Worm (Caenorhabditis elegans): Measurements from ENCODE around the gene scl-15.
A peak's percentile ranks its signal among the peaks of the same experiment; 100 is the strongest.

scl-15 gene

DNA sequence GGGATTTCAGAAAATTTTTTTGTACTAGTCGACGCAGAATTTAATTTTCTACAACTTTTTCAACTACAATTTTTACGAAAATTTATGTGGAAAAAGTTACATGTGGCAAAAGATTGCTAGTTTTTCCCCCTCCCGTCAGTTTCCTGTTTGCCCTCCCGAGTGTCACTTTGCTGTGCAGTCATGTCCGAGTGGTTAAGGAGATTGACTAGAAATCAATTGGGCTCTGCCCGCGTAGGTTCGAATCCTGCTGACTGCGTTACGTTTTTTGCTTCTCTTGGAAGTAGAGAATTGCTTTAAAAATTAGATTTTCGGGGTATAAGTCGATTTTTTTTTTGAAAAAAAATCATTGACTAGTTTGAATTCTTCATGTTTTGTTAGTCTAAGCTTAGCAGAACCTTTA is 16.6 kb downstream of the scl-15 start (continued):
- TF ChIP-seq F55B11.4 (tag; optimal IDR thresholded peaks at IDR 0.05; ENCODE audit: borderline replicate concordance, insufficient read depth) = no peak
- no peak for TF ChIP-seq gei-17 (GFP tag; optimal IDR thresholded peaks at IDR 0.05)
- TF ChIP-seq nfya-2 (GFP tag; IDR thresholded peaks at IDR 0.05) = no peak
- no peak for TF ChIP-seq efl-1 (GFP tag; optimal IDR thresholded peaks at IDR 0.05)
- no peak for TF ChIP-seq pha-4 (tag; optimal IDR thresholded peaks at IDR 0.05)
- no peak for TF ChIP-seq tlf-1 (GFP tag; optimal IDR thresholded peaks at IDR 0.05)
- TF ChIP-seq hlh-12 (tag; optimal IDR thresholded peaks at IDR 0.05) = no peak
- TF ChIP-seq hrde-1 (tag; optimal IDR thresholded peaks at IDR 0.05; ENCODE audit: borderline replicate concordance) = no peak
- TF ChIP-seq ztf-18 (tag; optimal IDR thresholded peaks at IDR 0.05) = no peak
- no peak for TF ChIP-seq unc-130 (GFP tag; optimal IDR thresholded peaks at IDR 0.05)
- TF ChIP-seq repo-1 (tag; optimal IDR thresholded peaks at IDR 0.05) = no peak
- TF ChIP-seq mel-28 (tag; optimal IDR thresholded peaks at IDR 0.05; ENCODE audit: borderline replicate concordance) = no peak
- peak; percentile 95 for TF ChIP-seq tbp1 (GFP tag; optimal IDR thresholded peaks at IDR 0.05)
- TF ChIP-seq nfya-1 (tag; optimal IDR thresholded peaks at IDR 0.05; ENCODE audit: borderline replicate concordance, insufficient read depth) = no peak
- peak; percentile 24 for TF ChIP-seq lsl-1 (GFP tag; optimal IDR thresholded peaks at IDR 0.05)
- no peak for TF ChIP-seq lin-54 (GFP tag; optimal IDR thresholded peaks at IDR 0.05)
- TF ChIP-seq ceh-100 (GFP tag; IDR thresholded peaks at IDR 0.05) = 0 out of 2 replicates have a peak, but pooled peaks have one; percentile 32
- TF ChIP-seq atf-7 (tag; optimal IDR thresholded peaks at IDR 0.05) = no peak
- no peak for TF ChIP-seq nhr-179 (tag; optimal IDR thresholded peaks at IDR 0.05)
- peak; percentile 63 for TF ChIP-seq him-1 (tag; optimal IDR thresholded peaks at IDR 0.05)
- TF ChIP-seq unc-62 (GFP tag; optimal IDR thresholded peaks at IDR 0.05) = no peak
- TF ChIP-seq hmg-1.2 (GFP tag; IDR thresholded peaks at IDR 0.05) = peak; percentile 48

DNA sequence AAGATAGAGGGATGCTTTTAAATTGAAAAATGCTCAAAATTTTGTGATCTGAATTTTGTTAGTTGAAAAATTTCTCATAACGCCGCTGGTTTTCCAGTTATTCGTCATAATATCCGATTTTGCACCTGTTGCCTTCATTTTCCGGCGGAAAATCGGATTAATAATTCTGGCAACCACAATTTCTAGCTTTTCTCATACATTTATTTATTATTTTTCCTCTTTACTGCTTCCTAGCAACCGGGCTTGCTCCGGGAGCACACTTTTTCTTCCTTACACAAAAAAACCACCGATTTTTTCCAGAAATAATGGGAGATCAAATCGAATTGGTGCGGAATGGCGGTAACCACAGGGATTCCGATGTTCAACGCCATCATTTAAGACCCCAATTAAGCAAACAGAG is 17.1 kb downstream of the scl-15 start, which contains the start of gene F02E11.7:
TSS of gene F02E11.7 (plus strand) at position 301 of the 400 bp plus-strand sequence.
- TF ChIP-seq ama-1 (optimal IDR thresholded peaks at IDR 0.05) = no peak
- TF ChIP-seq ama-1 (GFP tag; optimal IDR thresholded peaks at IDR 0.05) = no peak
- TF ChIP-seq Y53G8AR.9 (GFP tag; conservative IDR thresholded peaks at IDR 0.05) = no peak
- no peak for TF ChIP-seq nhr-27 (tag; optimal IDR thresholded peaks at IDR 0.05)
- TF ChIP-seq nhr-179 (tag; optimal IDR thresholded peaks at IDR 0.05) = no peak
- TF ChIP-seq ztf-25 (GFP tag; IDR thresholded peaks at IDR 0.05) = no peak
- no peak for TF ChIP-seq attf-5 (GFP tag; optimal IDR thresholded peaks at IDR 0.05)
- no peak for TF ChIP-seq B0261.1 (tag; optimal IDR thresholded peaks at IDR 0.05)
- no peak for TF ChIP-seq F23B12.7 (tag; optimal IDR thresholded peaks at IDR 0.05; ENCODE audit: insufficient read depth)
- no peak for TF ChIP-seq ztf-18 (tag; optimal IDR thresholded peaks at IDR 0.05)
- TF ChIP-seq die-1 (tag; optimal IDR thresholded peaks at IDR 0.05) = no peak

DNA sequence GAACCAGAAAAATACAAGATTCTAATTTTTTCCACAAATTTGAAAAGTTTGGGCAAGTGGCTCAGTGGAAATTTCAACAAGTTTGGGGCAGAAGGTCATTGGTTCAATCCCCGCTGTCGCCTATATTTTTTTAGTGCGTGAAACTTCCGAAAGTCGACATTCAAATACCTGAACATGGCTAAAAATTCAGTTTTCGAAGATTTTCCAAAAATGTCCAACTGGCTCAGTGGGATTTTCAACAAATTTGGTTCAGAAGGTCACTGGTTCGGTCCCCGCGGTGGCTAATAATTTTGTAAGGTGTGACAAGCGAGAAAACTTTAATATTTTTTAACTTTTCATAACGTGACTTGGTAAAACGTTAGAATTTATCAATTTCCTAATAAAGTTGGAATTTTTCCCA is 19.8 kb downstream of the scl-15 start:
- TF ChIP-seq sdz-38 (tag; optimal IDR thresholded peaks at IDR 0.05) (no peak), lin-40 (tag; optimal IDR thresholded peaks at IDR 0.05) (no peak), nhr-179 (tag; optimal IDR thresholded peaks at IDR 0.05) (no peak), tbp1 (GFP tag; optimal IDR thresholded peaks at IDR 0.05) (peak; percentile 67), ztf-3 (GFP tag; optimal IDR thresholded peaks at IDR 0.05) (no peak), Y53G8AR.9 (GFP tag; conservative IDR thresholded peaks at IDR 0.05) (no peak), lin-54 (GFP tag; optimal IDR thresholded peaks at IDR 0.05) (no peak), ztf-22 (GFP tag; optimal IDR thresholded peaks at IDR 0.05) (no peak), Y53F4B.3 (GFP tag; IDR thresholded peaks at IDR 0.05) (no peak), B0261.1 (tag; optimal IDR thresholded peaks at IDR 0.05) (peak; percentile 44), akir-1 (GFP tag; optimal IDR thresholded peaks at IDR 0.05) (no peak), rpc-1 (optimal IDR thresholded peaks at IDR 0.05) (no peak), rpc-1 (tag; optimal IDR thresholded peaks at IDR 0.05) (peak; percentile 58), athp-1 (tag; optimal IDR thresholded peaks at IDR 0.05) (no peak), zfh-2 (GFP tag; conservative IDR thresholded peaks at IDR 0.05) (no peak), snpc-1.1 (tag; optimal IDR thresholded peaks at IDR 0.05; ENCODE audit: insufficient read depth) (no peak), madf-10 (tag; optimal IDR thresholded peaks at IDR 0.05) (no peak), madf-6 (GFP tag; IDR thresholded peaks at IDR 0.05) (no peak)
